Worm (Caenorhabditis elegans) whole organism, young adult: ENCODE data around the gene clec-138.
A peak's percentile ranks its signal among the peaks of the same experiment; 100 is the strongest.

Experiments used
- B0035.1 ChIP-seq: sonication (generic microtip); optimal IDR thresholded peaks from 2 replicates; lab custom pipeline; 2016; ENCODE audit warnings: missing genetic modification characterization, mild to moderate bottlenecking, missing compliant biosample characterization, missing genotype, missing genetic modification reagents
- B0336.3 ChIP-seq: fragments of 200-800 bp; sonication (Bioruptor generic); IDR thresholded peaks from 2 replicates; pipeline ENCODE4 v1.3.6; 2022; ENCODE audit warnings: missing genetic modification characterization, missing compliant biosample characterization
- C17E4.6 ChIP-seq: fragments of 200-800 bp; sonication (Bioruptor generic); IDR thresholded peaks from 2 replicates; pipeline ENCODE4 v1.3.6; 2022; ENCODE audit warnings: missing genetic modification reagents, missing genetic modification characterization, missing compliant biosample characterization
- D2030.7 ChIP-seq: fragments of 200-800 bp; sonication (Bioruptor generic); IDR thresholded peaks from 2 replicates; pipeline ENCODE4 v1.3.6; 2022; ENCODE audit warnings: missing genetic modification reagents, missing genetic modification characterization, missing compliant biosample characterization
- F10E7.11 ChIP-seq: sonication (generic microtip); optimal IDR thresholded peaks from 2 replicates; lab custom pipeline; 2017; ENCODE audit warnings: mild to moderate bottlenecking, missing genetic modification characterization, moderate library complexity, missing compliant biosample characterization
- F49E8.2 ChIP-seq: sonication (generic microtip); optimal IDR thresholded peaks from 3 replicates; lab custom pipeline; 2017; ENCODE audit warnings: missing genetic modification characterization, mild to moderate bottlenecking, missing compliant biosample characterization, antibody characterized with exemption, moderate library complexity; ENCODE audit not compliant: insufficient read depth
- T07F8.4 ChIP-seq: sonication (generic microtip); optimal IDR thresholded peaks from 2 replicates; lab custom pipeline; 2016; ENCODE audit warnings: mild to moderate bottlenecking, missing genetic modification characterization, moderate library complexity, missing compliant biosample characterization
- Y53G8AR.9 ChIP-seq: fragments of 200-800 bp; sonication (Bioruptor generic); conservative IDR thresholded peaks from 2 replicates; pipeline ENCODE4 v1.3.6; 2022; ENCODE audit warnings: missing genetic modification reagents, missing genetic modification characterization, missing compliant biosample characterization
- Y67H2A.10 ChIP-seq: fragments of 200-800 bp; sonication (Bioruptor generic); conservative IDR thresholded peaks from 2 replicates; pipeline ENCODE4 v1.3.6; 2022; ENCODE audit warnings: missing genetic modification reagents, missing genetic modification characterization, missing compliant biosample characterization
- Y79H2A.3 ChIP-seq: fragments of 200-800 bp; sonication (Bioruptor generic); conservative IDR thresholded peaks from 2 replicates; pipeline ENCODE4 v1.3.6; 2022; ENCODE audit warnings: missing genetic modification reagents, missing genetic modification characterization, missing compliant biosample characterization
- Y95B8A.8 ChIP-seq: fragments of 200-800 bp; sonication (Bioruptor generic); IDR thresholded peaks from 2 replicates; pipeline ENCODE4 v1.3.6; 2022; ENCODE audit warnings: missing genetic modification reagents, missing genetic modification characterization, missing compliant biosample characterization
- atf-7 ChIP-seq: sonication (generic microtip); optimal IDR thresholded peaks from 2 replicates; lab custom pipeline; 2017; ENCODE audit warnings: mild to moderate bottlenecking, missing genetic modification characterization, missing compliant biosample characterization
- athp-1 ChIP-seq: sonication (generic microtip); optimal IDR thresholded peaks from 2 replicates; lab custom pipeline; 2017; ENCODE audit warnings: mild to moderate bottlenecking, missing genetic modification characterization, missing compliant biosample characterization
- attf-6 ChIP-seq: fragments of 200-800 bp; sonication (Bioruptor generic); IDR thresholded peaks from 2 replicates; pipeline ENCODE4 v1.3.6; 2022; ENCODE audit warnings: missing genetic modification reagents, missing genetic modification characterization, missing compliant biosample characterization
- cebp-1 ChIP-seq, 2 experiments: fragments of 200-800 bp in 1 of 2; sonication (Bioruptor generic) in 1 of 2; sonication (generic microtip) in 1 of 2; IDR thresholded peaks in 1 of 2; optimal IDR thresholded peaks in 1 of 2; 2 replicates each; pipeline versions ENCODE4 v1.3.6 to Lab custom; 2017 to 2022; ENCODE audit warnings: missing compliant biosample characterization in 2 of 2, missing genetic modification characterization in 2 of 2, mild to moderate bottlenecking in 1 of 2, missing genetic modification reagents in 1 of 2, moderate library complexity in 1 of 2
- ceh-40 ChIP-seq: fragments of 200-800 bp; sonication (Bioruptor generic); IDR thresholded peaks from 2 replicates; pipeline ENCODE4 v1.3.6; 2022; ENCODE audit warnings: missing genetic modification characterization, missing compliant biosample characterization
- ceh-91 ChIP-seq: fragments of 200-800 bp; sonication (Bioruptor generic); IDR thresholded peaks from 2 replicates; pipeline ENCODE4 v1.3.6; 2022; ENCODE audit warnings: missing genetic modification reagents, missing genetic modification characterization, missing compliant biosample characterization
- dox-1 ChIP-seq: fragments of 200-800 bp; sonication (Bioruptor generic); IDR thresholded peaks from 2 replicates; pipeline ENCODE4 v1.3.6; 2022; ENCODE audit warnings: missing genetic modification reagents, missing genetic modification characterization, missing compliant biosample characterization
- dpl-1 ChIP-seq: fragments of 150-350 bp; optimal IDR thresholded peaks from 2 replicates; lab custom pipeline; 2014; ENCODE audit warnings: missing biosample characterization, missing genetic modification reagents, missing genetic modification characterization
- efl-1 ChIP-seq: fragments of 150-350 bp; optimal IDR thresholded peaks from 2 replicates; lab custom pipeline; 2014; ENCODE audit warnings: missing biosample characterization, missing genetic modification reagents, missing genetic modification characterization
- egl-44 ChIP-seq: fragments of 200-800 bp; sonication (Bioruptor generic); IDR thresholded peaks from 2 replicates; pipeline ENCODE4 v1.3.6; 2022; ENCODE audit warnings: missing genetic modification reagents, missing genetic modification characterization, missing compliant biosample characterization
- egrh-3 ChIP-seq: fragments of 200-800 bp; sonication (Bioruptor generic); IDR thresholded peaks from 2 replicates; pipeline ENCODE4 v1.3.6; 2022; ENCODE audit warnings: missing genetic modification reagents, missing genetic modification characterization, missing compliant biosample characterization
- ekl-4 ChIP-seq: fragments of 200-800 bp; sonication (Bioruptor generic); IDR thresholded peaks from 2 replicates; pipeline ENCODE4 v1.3.6; 2022; ENCODE audit warnings: missing genetic modification reagents, missing genetic modification characterization, missing compliant biosample characterization
- him-1 ChIP-seq: sonication (generic microtip); optimal IDR thresholded peaks from 2 replicates; lab custom pipeline; 2016; ENCODE audit warnings: missing genotype, missing genetic modification reagents, missing genetic modification characterization, missing compliant biosample characterization
- hlh-12 ChIP-seq: sonication (generic microtip); optimal IDR thresholded peaks from 2 replicates; lab custom pipeline; 2016; ENCODE audit warnings: missing genetic modification characterization, missing compliant biosample characterization
- hsf-1 ChIP-seq: fragments of 200-800 bp; sonication (Bioruptor generic); IDR thresholded peaks from 2 replicates; pipeline ENCODE4 v1.3.6; 2022; ENCODE audit warnings: missing genetic modification reagents, missing genetic modification characterization, missing compliant biosample characterization
- lsy-27 ChIP-seq: sonication (generic microtip); optimal IDR thresholded peaks from 2 replicates; lab custom pipeline; 2017; ENCODE audit warnings: missing genetic modification characterization, mild to moderate bottlenecking, missing compliant biosample characterization, antibody characterized with exemption, missing genotype, borderline replicate concordance; ENCODE audit not compliant: insufficient read depth
- madf-10 ChIP-seq: sonication (generic microtip); optimal IDR thresholded peaks from 2 replicates; lab custom pipeline; 2016; ENCODE audit warnings: mild to moderate bottlenecking, missing genetic modification characterization, missing compliant biosample characterization
- madf-8 ChIP-seq: fragments of 200-800 bp; sonication (Bioruptor generic); conservative IDR thresholded peaks from 2 replicates; pipeline ENCODE4 v1.3.6; 2022; ENCODE audit warnings: missing genetic modification reagents, missing genetic modification characterization, missing compliant biosample characterization
- nfya-1 ChIP-seq: sonication (generic microtip); optimal IDR thresholded peaks from 2 replicates; lab custom pipeline; 2017; ENCODE audit warnings: antibody characterized with exemption, missing compliant biosample characterization, missing genetic modification characterization, borderline replicate concordance; ENCODE audit not compliant: insufficient read depth
- nfya-2 ChIP-seq: fragments of 200-800 bp; sonication (Bioruptor generic); IDR thresholded peaks from 2 replicates; pipeline ENCODE4 v1.3.6; 2022; ENCODE audit warnings: missing genetic modification reagents, missing genetic modification characterization, missing compliant biosample characterization
- nhr-90 ChIP-seq: sonication (generic microtip); optimal IDR thresholded peaks from 2 replicates; lab custom pipeline; 2016; ENCODE audit warnings: missing genotype, mild to moderate bottlenecking, missing genetic modification characterization, missing compliant biosample characterization
- rcor-1 ChIP-seq: fragments of 200-800 bp; sonication (Bioruptor generic); IDR thresholded peaks from 2 replicates; pipeline ENCODE4 v1.3.6; 2022; ENCODE audit warnings: missing genetic modification reagents, missing genetic modification characterization, missing compliant biosample characterization
- rec-8 ChIP-seq, 2 experiments: sonication (generic microtip); optimal IDR thresholded peaks; 2 replicates each; lab custom pipeline; 2016; ENCODE audit warnings: mild to moderate bottlenecking in 2 of 2, missing genetic modification characterization in 2 of 2, missing genetic modification reagents in 2 of 2, missing genotype in 2 of 2, missing biosample characterization in 1 of 2, missing compliant biosample characterization in 1 of 2, moderate library complexity in 1 of 2
- repo-1 ChIP-seq: sonication (generic microtip); optimal IDR thresholded peaks from 2 replicates; lab custom pipeline; 2017; ENCODE audit warnings: mild to moderate bottlenecking, missing genetic modification characterization, missing compliant biosample characterization
- sea-2 ChIP-seq: fragments of 200-800 bp; sonication (Bioruptor generic); IDR thresholded peaks from 2 replicates; pipeline ENCODE4 v1.3.6; 2022; ENCODE audit warnings: missing genetic modification characterization, missing compliant biosample characterization
- snpc-1.1 ChIP-seq: sonication (generic microtip); optimal IDR thresholded peaks from 2 replicates; lab custom pipeline; 2017; ENCODE audit warnings: missing genetic modification characterization, mild to moderate bottlenecking, missing compliant biosample characterization, antibody characterized with exemption, moderate library complexity, missing genotype, missing genetic modification reagents; ENCODE audit not compliant: insufficient read depth
- snpc-4 ChIP-seq, 5 experiments: fragments of 150-350 bp in 1 of 5; sonication (generic microtip) in 4 of 5; optimal IDR thresholded peaks; 2 replicates each; lab custom pipeline; 2014 to 2018; ENCODE audit warnings: missing genetic modification characterization in 5 of 5, missing biosample characterization in 3 of 5, antibody characterized with exemption in 2 of 5, mild to moderate bottlenecking in 2 of 5, missing compliant biosample characterization in 2 of 5, missing genotype in 2 of 5, moderate library complexity in 2 of 5, missing genetic modification reagents in 1 of 5
- somi-1 ChIP-seq: fragments of 200-800 bp; sonication (Bioruptor generic); optimal IDR thresholded peaks from 2 replicates; lab custom pipeline; 2018; ENCODE audit warnings: mild to moderate bottlenecking, missing genetic modification characterization, missing compliant biosample characterization
- unc-130 ChIP-seq: sonication (generic microtip); optimal IDR thresholded peaks from 2 replicates; lab custom pipeline; 2016; ENCODE audit warnings: missing genetic modification reagents, missing genetic modification characterization, missing compliant biosample characterization
- unc-62 ChIP-seq: fragments of 150-350 bp; optimal IDR thresholded peaks from 2 replicates; lab custom pipeline; 2014; ENCODE audit warnings: missing biosample characterization, missing genetic modification reagents, missing genetic modification characterization
- xnd-1 ChIP-seq: sonication (generic microtip); optimal IDR thresholded peaks from 2 replicates; lab custom pipeline; 2016; ENCODE audit warnings: missing genotype, missing genetic modification reagents, missing genetic modification characterization, missing compliant biosample characterization
- zim-3 ChIP-seq: sonication (generic microtip); optimal IDR thresholded peaks from 2 replicates; lab custom pipeline; 2017; ENCODE audit warnings: mild to moderate bottlenecking, missing genetic modification characterization, moderate library complexity, missing compliant biosample characterization

The clec-138 gene

ce11 chrII:4604680-4605079, 14.9 kb downstream of the clec-138 start (continued):
- TF ChIP-seq Y53G8AR.9 (GFP tag; lab: Robert Waterston, UW) (no peak), dpl-1 (GFP tag; lab: Kevin White, UChicago) (peak; percentile 42), snpc-1.1 (tag; lab: Kevin White, UChicago) (no peak), ekl-4 (no peak), egrh-3 (GFP tag; lab: Robert Waterston, UW) (no peak), sea-2 (no peak), dox-1 (GFP tag; lab: Robert Waterston, UW) (peak; percentile 42; the same call in 1 of the 2 replicates), athp-1 (tag; lab: Kevin White, UChicago) (peak; percentile 74), Y79H2A.3 (GFP tag; lab: Robert Waterston, UW) (no peak), F49E8.2 (tag; lab: Kevin White, UChicago) (peak; percentile 46), D2030.7 (GFP tag; lab: Robert Waterston, UW) (peak; percentile 80), atf-7 (tag; lab: Kevin White, UChicago) (no peak), rec-8 (tag; optimal IDR thresholded peaks at IDR 0.05; lab: Kevin White, UChicago) (no peak), egl-44 (no peak), T07F8.4 (tag; lab: Kevin White, UChicago) (no peak), C17E4.6 (GFP tag; lab: Robert Waterston, UW) (no peak), nfya-2 (no peak), somi-1 (GFP tag; lab: Kevin White, UChicago) (no peak), unc-62 (GFP tag; lab: Kevin White, UChicago) (no peak), zim-3 (no peak), madf-8 (GFP tag; lab: Robert Waterston, UW) (peak; percentile 98), xnd-1 (peak; percentile 94), hsf-1 (peak; percentile 42; the same call in 1 of the 2 replicates), hlh-12 (tag; lab: Kevin White, UChicago) (no peak), ceh-40 (GFP tag; lab: Robert Waterston, UW) (no peak), nfya-1 (no peak), nhr-90 (tag; lab: Kevin White, UChicago) (no peak), attf-6 (GFP tag; lab: Robert Waterston, UW) (no peak), B0336.3 (GFP tag; lab: Robert Waterston, UW) (no peak), Y67H2A.10 (GFP tag; lab: Robert Waterston, UW) (no peak), F10E7.11 (tag; lab: Kevin White, UChicago) (no peak), repo-1 (tag; lab: Kevin White, UChicago) (no peak), ceh-91 (peak; percentile 83), Y95B8A.8 (no peak), snpc-4 (GFP tag; optimal IDR thresholded peaks at IDR 0.05; lab: Kevin White, UChicago) (no peak), snpc-4 (tag; optimal IDR thresholded peaks at IDR 0.05; lab: Kevin White, UChicago) (no peak), unc-130 (GFP tag; lab: Kevin White, UChicago) (no peak), cebp-1 (GFP tag; IDR thresholded peaks at IDR 0.05; lab: Robert Waterston, UW) (no peak), cebp-1 (tag; optimal IDR thresholded peaks at IDR 0.05; lab: Kevin White, UChicago) (no peak), lsy-27 (tag; lab: Kevin White, UChicago) (no peak), him-1 (tag; lab: Kevin White, UChicago) (peak; percentile 21), rcor-1 (peak; percentile 35; the same call in 1 of the 2 replicates), madf-10 (tag; lab: Kevin White, UChicago) (no peak), efl-1 (GFP tag; lab: Kevin White, UChicago) (peak; percentile 42), B0035.1 (tag; lab: Kevin White, UChicago) (no peak)
